Fruit fly (Drosophila melanogaster) whole organism, embryonic: ENCODE data around the gene Nep5.

ENCODE experiments used
- BEAF-32 ChIP-seq: fragments of 200-800 bp; sonication (Bioruptor generic); optimal IDR thresholded peaks from 3 replicates; lab custom pipeline; 2017; ENCODE audit warnings: missing biosample characterization, missing genetic modification characterization, mild to moderate bottlenecking, moderate library complexity, missing genetic modification reagents
- CG13123 ChIP-seq: fragments of 200-800 bp; sonication (Bioruptor generic); optimal IDR thresholded peaks from 2 replicates; lab custom pipeline; 2016; ENCODE audit warnings: missing biosample characterization, missing genetic modification characterization
- CG15696 ChIP-seq: fragments of 200-800 bp; sonication (Bioruptor generic); optimal IDR thresholded peaks from 2 replicates; lab custom pipeline; 2019; ENCODE audit warnings: missing biosample characterization, mild to moderate bottlenecking, missing genetic modification characterization, moderate library complexity
- CG1602 ChIP-seq: fragments of 200-800 bp; sonication (Bioruptor generic); optimal IDR thresholded peaks from 3 replicates; lab custom pipeline; 2016; ENCODE audit warnings: missing biosample characterization, missing genetic modification characterization
- CG17612 ChIP-seq: fragments of 200-800 bp; sonication (Bioruptor generic); IDR thresholded peaks from 2 replicates; pipeline ENCODE4 v1.3.6; 2022; ENCODE audit warnings: missing biosample characterization, missing genetic modification characterization
- CG18764 ChIP-seq: fragments of 200-800 bp; sonication (Bioruptor generic); optimal IDR thresholded peaks from 3 replicates; lab custom pipeline; 2016; ENCODE audit warnings: missing biosample characterization, missing genetic modification characterization
- CG2120 ChIP-seq: fragments of 200-800 bp; sonication (Bioruptor generic); optimal IDR thresholded peaks from 3 replicates; lab custom pipeline; 2016; ENCODE audit warnings: missing biosample characterization, missing genetic modification characterization
- CG2199 ChIP-seq: fragments of 200-800 bp; sonication (Bioruptor generic); IDR thresholded peaks from 3 replicates; pipeline ENCODE4 v1.3.6; 2022; ENCODE audit warnings: missing biosample characterization, missing genetic modification characterization
- CG31365 ChIP-seq: fragments of 200-800 bp; sonication (Bioruptor generic); optimal IDR thresholded peaks from 2 replicates; lab custom pipeline; 2018; ENCODE audit warnings: missing biosample characterization, mild to moderate bottlenecking, missing genetic modification characterization
- CG4730 ChIP-seq: fragments of 200-800 bp; sonication (Bioruptor generic); IDR thresholded peaks from 2 replicates; pipeline ENCODE4 v1.3.6; 2022; ENCODE audit warnings: missing biosample characterization, missing genetic modification characterization
- CG6272 ChIP-seq: fragments of 200-800 bp; sonication (Bioruptor generic); IDR thresholded peaks from 2 replicates; pipeline ENCODE4 v1.3.6; 2022; ENCODE audit warnings: missing biosample characterization, missing genetic modification characterization
- CG7372 ChIP-seq: fragments of 200-800 bp; sonication (Bioruptor generic); IDR thresholded peaks from 2 replicates; pipeline ENCODE4 v1.3.6; 2022; ENCODE audit warnings: missing biosample characterization, missing genetic modification characterization
- CG8924 ChIP-seq: fragments of 200-800 bp; optimal IDR thresholded peaks from 3 replicates; lab custom pipeline; 2019; ENCODE audit warnings: missing biosample characterization, mild to moderate bottlenecking, missing genetic modification characterization, moderate library complexity
- CHES-1-like ChIP-seq: fragments of 200-800 bp; sonication (Bioruptor generic); optimal IDR thresholded peaks from 2 replicates; lab custom pipeline; 2016; ENCODE audit warnings: missing biosample characterization, missing genetic modification characterization
- CkIIα-i1 ChIP-seq: fragments of 200-800 bp; sonication (Bioruptor generic); IDR thresholded peaks from 2 replicates; pipeline ENCODE4 v1.3.6; 2022; ENCODE audit warnings: missing biosample characterization, missing genetic modification characterization
- Dad ChIP-seq: fragments of 200-800 bp; sonication (Bioruptor generic); optimal IDR thresholded peaks from 3 replicates; lab custom pipeline; 2016; ENCODE audit warnings: missing biosample characterization, missing genetic modification characterization
- Dfd ChIP-seq, 2 experiments: fragments of >200 bp; optimal IDR thresholded peaks; 2 replicates each; lab custom pipeline; 2017; ENCODE audit warnings: missing biosample characterization in 2 of 2, missing genetic modification characterization in 2 of 2
- Ets65A ChIP-seq: fragments of 200-800 bp; sonication (Bioruptor generic); peaks from one replicate; lab custom pipeline; 2016; ENCODE audit warnings: missing biosample characterization, missing genetic modification characterization
- GATAe ChIP-seq: fragments of 200-800 bp; sonication (Bioruptor generic); conservative IDR thresholded peaks from 2 replicates; pipeline ENCODE4 v1.3.6; 2022; ENCODE audit warnings: missing biosample characterization, missing genetic modification characterization
- HLHmδ ChIP-seq: fragments of 200-800 bp; sonication (Bioruptor generic); optimal IDR thresholded peaks from 2 replicates; lab custom pipeline; 2018; ENCODE audit warnings: missing biosample characterization, mild to moderate bottlenecking, missing genetic modification characterization, moderate library complexity
- Hmx ChIP-seq: fragments of 200-800 bp; sonication (Bioruptor generic); optimal IDR thresholded peaks from 2 replicates; lab custom pipeline; 2016; ENCODE audit warnings: missing biosample characterization, missing genetic modification characterization
- Hr78 ChIP-seq, 2 experiments: fragments of 200-800 bp in 1 of 2; fragments of >200 bp in 1 of 2; sonication (Bioruptor generic) in 1 of 2; optimal IDR thresholded peaks; 2 replicates each; lab custom pipeline; 2017 to 2019; ENCODE audit warnings: missing biosample characterization in 2 of 2, missing genetic modification characterization in 2 of 2, mild to moderate bottlenecking in 1 of 2, moderate library complexity in 1 of 2
- Mad ChIP-seq: fragments of 200-800 bp; sonication (Bioruptor generic); optimal IDR thresholded peaks from 2 replicates; lab custom pipeline; 2016; ENCODE audit warnings: missing biosample characterization, missing genetic modification characterization
- Mes4 ChIP-seq: fragments of 200-800 bp; sonication (Bioruptor generic); optimal IDR thresholded peaks from 2 replicates; lab custom pipeline; 2016; ENCODE audit warnings: missing biosample characterization, missing genetic modification characterization
- NFAT ChIP-seq: fragments of 200-800 bp; sonication (Bioruptor generic); IDR thresholded peaks from 2 replicates; pipeline ENCODE4 v1.3.6; 2022; ENCODE audit warnings: missing biosample characterization, missing genetic modification characterization
- Pdp1 ChIP-seq, 2 experiments: fragments of 200-800 bp; sonication (Bioruptor generic); optimal IDR thresholded peaks; 3 replicates each; lab custom pipeline; 2016; ENCODE audit warnings: missing biosample characterization in 2 of 2, missing genetic modification characterization in 2 of 2, mild to moderate bottlenecking in 1 of 2, moderate library complexity in 1 of 2
- Sox100B ChIP-seq: fragments of 200-800 bp; sonication (Bioruptor generic); optimal IDR thresholded peaks from 3 replicates; lab custom pipeline; 2018; ENCODE audit warnings: missing biosample characterization, mild to moderate bottlenecking, missing genetic modification characterization
- Vsx1 ChIP-seq: fragments of 200-800 bp; sonication (Bioruptor generic); optimal IDR thresholded peaks from 2 replicates; lab custom pipeline; 2017; ENCODE audit warnings: missing biosample characterization, mild to moderate bottlenecking, missing genetic modification characterization, missing genetic modification reagents
- ase ChIP-seq: fragments of 200-800 bp; sonication (Bioruptor generic); IDR thresholded peaks from 3 replicates; pipeline ENCODE4 v1.3.6; 2022; ENCODE audit warnings: missing biosample characterization, missing genetic modification characterization
- br ChIP-seq: fragments of >200 bp; optimal IDR thresholded peaks from 2 replicates; lab custom pipeline; 2017
- chinmo ChIP-seq: fragments of 200-800 bp; sonication (Bioruptor generic); IDR thresholded peaks from 4 replicates; pipeline ENCODE4 v1.3.6; 2022; ENCODE audit warnings: missing biosample characterization, missing genetic modification characterization; ENCODE audit not compliant: partially characterized antibody
- cwo ChIP-seq: fragments of 200-800 bp; sonication (Bioruptor generic); optimal IDR thresholded peaks from 3 replicates; lab custom pipeline; 2017; ENCODE audit warnings: missing biosample characterization, missing genetic modification characterization, mild to moderate bottlenecking, moderate library complexity, missing genetic modification reagents
- dmrt11E ChIP-seq: fragments of 200-800 bp; sonication (Bioruptor generic); optimal IDR thresholded peaks from 3 replicates; lab custom pipeline; 2018; ENCODE audit warnings: missing biosample characterization, mild to moderate bottlenecking, missing genetic modification characterization, moderate library complexity
- exex ChIP-seq: fragments of 200-800 bp; sonication (Bioruptor generic); optimal IDR thresholded peaks from 4 replicates; lab custom pipeline; 2018; ENCODE audit warnings: missing biosample characterization, mild to moderate bottlenecking, missing genetic modification characterization, moderate library complexity
- fd3F ChIP-seq: fragments of 200-800 bp; sonication (Bioruptor generic); optimal IDR thresholded peaks from 2 replicates; lab custom pipeline; 2018; ENCODE audit warnings: missing biosample characterization, mild to moderate bottlenecking, missing genetic modification characterization, moderate library complexity
- gcm ChIP-seq: fragments of 200-800 bp; sonication (Bioruptor generic); optimal IDR thresholded peaks from 2 replicates; lab custom pipeline; 2019; ENCODE audit warnings: missing biosample characterization, mild to moderate bottlenecking, missing genetic modification characterization, moderate library complexity
- grn ChIP-seq: fragments of 200-800 bp; sonication (Bioruptor generic); optimal IDR thresholded peaks from 3 replicates; lab custom pipeline; 2017; ENCODE audit warnings: missing biosample characterization, missing genetic modification characterization
- kah ChIP-seq: fragments of 200-800 bp; sonication (Bioruptor generic); optimal IDR thresholded peaks from 2 replicates; lab custom pipeline; 2018; ENCODE audit warnings: missing biosample characterization, mild to moderate bottlenecking, missing genetic modification characterization
- lab ChIP-seq: fragments of 200-800 bp; sonication (Bioruptor generic); optimal IDR thresholded peaks from 3 replicates; lab custom pipeline; 2017; ENCODE audit warnings: missing biosample characterization, missing genetic modification characterization, mild to moderate bottlenecking, moderate library complexity, missing genetic modification reagents
- mirr ChIP-seq: fragments of 200-800 bp; sonication (Bioruptor generic); optimal IDR thresholded peaks from 3 replicates; lab custom pipeline; 2018; ENCODE audit warnings: missing biosample characterization, mild to moderate bottlenecking, missing genetic modification characterization
- pb ChIP-seq: fragments of 200-800 bp; sonication (Bioruptor generic); optimal IDR thresholded peaks from 3 replicates; lab custom pipeline; 2016; ENCODE audit warnings: missing biosample characterization, missing genetic modification characterization
- row ChIP-seq: fragments of 200-800 bp; sonication (Bioruptor generic); IDR thresholded peaks from 3 replicates; pipeline ENCODE4 v1.3.6; 2022; ENCODE audit warnings: missing biosample characterization, missing genetic modification characterization
- salm ChIP-seq: fragments of 200-800 bp; sonication (Bioruptor generic); optimal IDR thresholded peaks from 2 replicates; lab custom pipeline; 2018; ENCODE audit warnings: missing biosample characterization, mild to moderate bottlenecking, missing genetic modification characterization
- slou ChIP-seq: fragments of 200-800 bp; sonication (Bioruptor generic); optimal IDR thresholded peaks from 3 replicates; lab custom pipeline; 2016; ENCODE audit warnings: missing biosample characterization, missing genetic modification characterization
- trh ChIP-seq: fragments of 200-800 bp; sonication (Bioruptor generic); optimal IDR thresholded peaks from 2 replicates; lab custom pipeline; 2016; ENCODE audit warnings: missing biosample characterization, missing genetic modification characterization
- zen ChIP-seq: fragments of 200-800 bp; sonication (Bioruptor generic); optimal IDR thresholded peaks from 3 replicates; lab custom pipeline; 2018; ENCODE audit warnings: missing biosample characterization, mild to moderate bottlenecking, missing genetic modification characterization, moderate library complexity

Gene Nep5

dm6 chr3R:27111784-27112602 is 48.0 kb upstream of the Nep5 start, which contains the start of the genes gb and CG5815 (continued):
- TF ChIP-seq CG31365 (tag; lab: Kevin White, UChicago): peak; percentile 17
- peak; percentile 92 for TF ChIP-seq Mad (GFP tag; lab: Kevin White, UChicago)
- TF ChIP-seq Vsx1 (GFP tag; lab: Kevin White, UChicago): no peak
- TF ChIP-seq, all 482 proteins: peak for 420

dm6 chr3R:27109458-27109857 is 45.5 kb upstream of the Nep5 start:
- TF ChIP-seq Hr78 (GFP tag; optimal IDR thresholded peaks at IDR 0.05; lab: Kevin White, UChicago) (no peak), gcm (GFP tag; lab: Kevin White, UChicago) (peak; percentile 74), trh (GFP tag; lab: Kevin White, UChicago) (no peak), ase (no peak), CG7372 (no peak), Pdp1 (GFP tag; optimal IDR thresholded peaks at IDR 0.05; lab: Kevin White, UChicago) (peak in 1 of 2 experiments; percentile 51), CG13123 (GFP tag; lab: Kevin White, UChicago) (no peak), dmrt11E (tag; lab: Kevin White, UChicago) (no peak), Mes4 (GFP tag; lab: Kevin White, UChicago) (no peak), row (GFP tag; lab: Robert Waterston, UW) (no peak)

- TF ChIP-seq chinmo (0 out of 4 replicates have a peak, but pooled peaks have one; percentile 41), Hmx (GFP tag; lab: Kevin White, UChicago) (no peak), exex (tag; lab: Kevin White, UChicago) (peak; percentile 31), GATAe (GFP tag; lab: Robert Waterston, UW) (0 out of 2 replicates have a peak, but pooled peaks have one; percentile 25), zen (no peak), kah (no peak), lab (GFP tag; lab: Kevin White, UChicago) (peak; percentile 60), slou (GFP tag; lab: Kevin White, UChicago) (no peak), Dfd (GFP tag; optimal IDR thresholded peaks at IDR 0.05; lab: Kevin White, UChicago) (no peak), CG6272 (no peak), Sox100B (GFP tag; lab: Kevin White, UChicago) (no peak), CkIIα-i1 (GFP tag; lab: Robert Waterston, UW) (no peak), grn (GFP tag; lab: Kevin White, UChicago) (peak; percentile 80), HLHmδ (GFP tag; lab: Kevin White, UChicago) (no peak), BEAF-32 (no peak)
- TF ChIP-seq, all 482 proteins: peak for 5
Measured at dm6 chr3R:27108111-27108510, 44.1 kb upstream of the Nep5 start.

- TF ChIP-seq Dad (no peak), cwo (peak; percentile 8), CG4730 (GFP tag; lab: Robert Waterston, UW) (no peak), pb (GFP tag; lab: Kevin White, UChicago) (no peak), br (lab: Kevin White, UChicago) (no peak), salm (tag; lab: Kevin White, UChicago) (no peak), CG15696 (tag; lab: Kevin White, UChicago) (no peak), mirr (GFP tag; lab: Kevin White, UChicago) (no peak), CG8924 (tag; lab: Kevin White, UChicago) (no peak), CG2120 (GFP tag; lab: Kevin White, UChicago) (no peak), fd3F (no peak), CG2199 (GFP tag; lab: Robert Waterston, UW) (no peak), NFAT (GFP tag; lab: Robert Waterston, UW) (0 out of 2 replicates have a peak, but pooled peaks have one; percentile 3), CG1602 (GFP tag; lab: Kevin White, UChicago) (no peak), CHES-1-like (GFP tag; lab: Kevin White, UChicago) (no peak), Ets65A (GFP tag; lab: Kevin White, UChicago) (peak; percentile 61), CG17612 (GFP tag; lab: Robert Waterston, UW) (no peak), CG18764 (GFP tag; lab: Kevin White, UChicago) (no peak)
Measured at dm6 chr3R:27106134-27106694, 42.2 kb upstream of the Nep5 start, which contains the start of gene CAH9. Gene CAH9, minus strand, starts transcription at chr3R:27106184.
